Worm (Caenorhabditis elegans) whole organism, mixed stage, embryonic: ENCODE measurements around the gene Y54G2A.15.

Experiments
- M03D4.4 ChIP-seq: sonication (generic microtip); optimal IDR thresholded peaks from 2 replicates; lab custom pipeline; 2017; ENCODE audit warnings: mild to moderate bottlenecking, missing genetic modification characterization, missing compliant biosample characterization
- blmp-1 ChIP-seq: fragments of 150-350 bp; optimal IDR thresholded peaks from 2 replicates; lab custom pipeline; 2014; ENCODE audit warnings: missing biosample characterization, missing genetic modification characterization
- ceh-39 ChIP-seq: fragments of 150-350 bp; optimal IDR thresholded peaks from 2 replicates; lab custom pipeline; 2014; ENCODE audit warnings: missing biosample characterization, missing genetic modification characterization
- ceh-43 ChIP-seq: fragments of 200-800 bp; sonication (Bioruptor generic); optimal IDR thresholded peaks from 2 replicates; lab custom pipeline; 2018; ENCODE audit warnings: mild to moderate bottlenecking, missing genetic modification characterization, moderate library complexity, missing compliant biosample characterization
- ceh-83 ChIP-seq: fragments of 200-800 bp; sonication (Bioruptor generic); optimal IDR thresholded peaks from 2 replicates; lab custom pipeline; 2018; ENCODE audit warnings: mild to moderate bottlenecking, missing genetic modification characterization, missing compliant biosample characterization
- ces-1 ChIP-seq: fragments of 150-350 bp; optimal IDR thresholded peaks from 2 replicates; lab custom pipeline; 2014; ENCODE audit warnings: missing biosample characterization, missing genetic modification reagents, missing genetic modification characterization
- cnd-1 ChIP-seq: fragments of 200-800 bp; sonication (Bioruptor generic); optimal IDR thresholded peaks from 2 replicates; lab custom pipeline; 2018; ENCODE audit warnings: mild to moderate bottlenecking, missing genetic modification characterization, missing compliant biosample characterization
- drap-1 ChIP-seq: fragments of 200-800 bp; sonication (Bioruptor generic); optimal IDR thresholded peaks from 3 replicates; lab custom pipeline; 2018; ENCODE audit warnings: mild to moderate bottlenecking, missing genetic modification characterization, missing compliant biosample characterization
- elt-1 ChIP-seq: sonication (generic microtip); optimal IDR thresholded peaks from 2 replicates; lab custom pipeline; 2017; ENCODE audit warnings: missing genetic modification characterization, mild to moderate bottlenecking, missing compliant biosample characterization, antibody characterized with exemption, moderate library complexity, borderline replicate concordance; ENCODE audit not compliant: insufficient read depth
- flh-1 ChIP-seq: fragments of 200-800 bp; sonication (Bioruptor generic); optimal IDR thresholded peaks from 2 replicates; lab custom pipeline; 2018; ENCODE audit warnings: mild to moderate bottlenecking, missing genetic modification characterization, moderate library complexity, missing compliant biosample characterization
- ham-2 ChIP-seq: fragments of 200-800 bp; sonication (Bioruptor generic); optimal IDR thresholded peaks from 2 replicates; lab custom pipeline; 2018; ENCODE audit warnings: mild to moderate bottlenecking, missing genetic modification characterization, missing compliant biosample characterization
- hlh-1 ChIP-seq: fragments of 150-350 bp; optimal IDR thresholded peaks from 2 replicates; lab custom pipeline; 2014; ENCODE audit warnings: missing biosample characterization, missing genetic modification reagents, missing genetic modification characterization
- lin-13 ChIP-seq: fragments of 150-350 bp; optimal IDR thresholded peaks from 2 replicates; lab custom pipeline; 2014; ENCODE audit warnings: missing biosample characterization, missing genetic modification characterization
- lsy-2 ChIP-seq: fragments of 150-350 bp; optimal IDR thresholded peaks from 2 replicates; lab custom pipeline; 2014; ENCODE audit warnings: missing biosample characterization, missing genetic modification characterization
- mab-5 ChIP-seq: fragments of 150-350 bp; optimal IDR thresholded peaks from 2 replicates; lab custom pipeline; 2014; ENCODE audit warnings: missing biosample characterization, missing genetic modification characterization
- mep-1 ChIP-seq: fragments of 150-350 bp; optimal IDR thresholded peaks from 2 replicates; lab custom pipeline; 2017; ENCODE audit warnings: missing biosample characterization, missing genetic modification reagents, missing genetic modification characterization, inconsistent platforms
- nhr-12 ChIP-seq: fragments of 150-350 bp; optimal IDR thresholded peaks from 2 replicates; lab custom pipeline; 2014; ENCODE audit warnings: missing biosample characterization, missing genetic modification characterization
- nhr-2 ChIP-seq: fragments of 150-350 bp; optimal IDR thresholded peaks from 2 replicates; lab custom pipeline; 2014; ENCODE audit warnings: missing biosample characterization, missing genetic modification characterization
- nhr-237 ChIP-seq: fragments of 150-350 bp; optimal IDR thresholded peaks from 2 replicates; lab custom pipeline; 2014; ENCODE audit warnings: missing biosample characterization, missing genetic modification characterization
- nhr-28 ChIP-seq: fragments of 150-350 bp; optimal IDR thresholded peaks from 2 replicates; lab custom pipeline; 2014; ENCODE audit warnings: missing biosample characterization, missing genetic modification characterization
- nhr-76 ChIP-seq: sonication (generic microtip); optimal IDR thresholded peaks from 2 replicates; lab custom pipeline; 2017; ENCODE audit warnings: missing biosample characterization, missing genetic modification characterization
- pha-4 ChIP-seq: fragments of 150-350 bp; optimal IDR thresholded peaks from 2 replicates; lab custom pipeline; 2018; ENCODE audit warnings: missing biosample characterization, missing genetic modification reagents, missing genetic modification characterization
- sem-2 ChIP-seq: fragments of 200-800 bp; sonication (Bioruptor generic); optimal IDR thresholded peaks from 2 replicates; lab custom pipeline; 2018; ENCODE audit warnings: mild to moderate bottlenecking, missing genetic modification characterization, missing compliant biosample characterization
- sptf-1 ChIP-seq: sonication (generic microtip); optimal IDR thresholded peaks from 2 replicates; lab custom pipeline; 2017; ENCODE audit warnings: mild to moderate bottlenecking, missing genetic modification characterization, moderate library complexity, missing compliant biosample characterization
- tbx-8 ChIP-seq: fragments of 200-800 bp; sonication (Bioruptor generic); optimal IDR thresholded peaks from 2 replicates; lab custom pipeline; 2018; ENCODE audit warnings: mild to moderate bottlenecking, missing genetic modification characterization, moderate library complexity, missing compliant biosample characterization
- unc-120 ChIP-seq: sonication (generic microtip); optimal IDR thresholded peaks from 2 replicates; lab custom pipeline; 2017; ENCODE audit warnings: missing genetic modification characterization, missing compliant biosample characterization; ENCODE audit not compliant: poor library complexity, severe bottlenecking
- unc-39 ChIP-seq: fragments of 150-350 bp; optimal IDR thresholded peaks from 2 replicates; lab custom pipeline; 2014; ENCODE audit warnings: missing biosample characterization, missing genetic modification characterization
- unc-62 ChIP-seq: fragments of 150-350 bp; optimal IDR thresholded peaks from 2 replicates; lab custom pipeline; 2014; ENCODE audit warnings: missing biosample characterization, missing genetic modification reagents, missing genetic modification characterization
- zip-8 ChIP-seq: fragments of 150-350 bp; optimal IDR thresholded peaks from 2 replicates; lab custom pipeline; 2014; ENCODE audit warnings: missing biosample characterization, missing genetic modification characterization
- ztf-11 ChIP-seq: fragments of 150-350 bp; optimal IDR thresholded peaks from 2 replicates; lab custom pipeline; 2014; ENCODE audit warnings: missing biosample characterization, missing genetic modification characterization

The Y54G2A.15 gene

ce11 chrIV:2850586-2850985 is 6.8 kb upstream of the Y54G2A.15 start, which contains the start of gene clec-85:
clec-85 (plus strand) TSS chrIV:2850886.
- TF ChIP-seq unc-39 (tag; lab: Kevin White, UChicago) = no peak
- TF ChIP-seq nhr-28 (tag; lab: Kevin White, UChicago) = no peak
- TF ChIP-seq elt-1 (tag; lab: Kevin White, UChicago) = no peak
- TF ChIP-seq tbx-8 = no peak
- no peak for TF ChIP-seq mab-5

DNA sequence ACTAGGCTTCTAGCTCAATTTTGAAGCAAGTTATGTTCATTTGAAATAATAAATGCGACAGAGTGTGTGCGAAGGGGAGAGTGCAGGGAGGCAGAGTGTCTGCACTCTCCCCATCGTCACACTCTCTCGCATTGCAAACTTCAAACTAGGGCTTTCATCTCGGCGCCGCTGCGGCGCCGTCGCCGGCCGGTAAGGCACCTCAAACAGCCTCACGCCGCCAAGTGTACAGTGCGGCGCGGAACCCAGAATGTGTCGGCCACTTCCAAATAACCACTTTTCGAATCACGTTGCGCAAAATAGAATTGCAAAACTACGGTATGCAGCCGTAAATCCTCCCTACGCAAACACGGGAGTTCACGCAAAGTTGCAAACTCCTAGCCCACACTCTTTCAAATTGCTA is 5.5 kb upstream of the Y54G2A.15 start:
- TF ChIP-seq nhr-237 (tag; lab: Kevin White, UChicago) (no peak), nhr-76 (tag; lab: Kevin White, UChicago) (no peak), drap-1 (GFP tag; lab: Kevin White, UChicago) (no peak)
- TF ChIP-seq, all 35 proteins: peak for 0

- no peak for TF ChIP-seq flh-1
- peak; percentile 33 for TF ChIP-seq pha-4 (tag; lab: Kevin White, UChicago)
Measured at ce11 chrIV:2846264-2846663, 2.5 kb upstream of the Y54G2A.15 start, which contains the start of gene Y54G2A.40. Y54G2A.40 (plus strand) TSS chrIV:2846476.

DNA sequence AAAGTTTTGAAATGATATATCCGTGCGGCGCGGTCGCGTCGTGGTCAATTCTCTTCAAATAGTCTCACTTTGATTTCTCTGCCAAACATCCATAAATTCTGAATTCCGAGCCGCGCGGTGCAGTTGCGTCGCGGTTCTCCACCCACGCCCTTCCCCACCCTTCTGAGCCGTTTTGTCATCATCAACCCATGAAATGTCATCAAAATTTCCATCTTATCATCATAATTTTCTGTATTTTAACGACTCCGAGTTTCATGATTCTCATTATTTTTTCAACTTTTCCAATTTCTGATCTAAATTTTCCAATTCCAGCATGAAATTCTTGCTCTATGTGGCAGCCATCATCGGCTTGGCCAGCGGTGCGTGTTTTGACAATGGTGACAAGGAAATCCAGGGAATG is 1.6 kb downstream of the Y54G2A.15 start, which contains the start of gene clec-84:
clec-84 (plus strand) TSS at position 301 of the 400 bp plus-strand sequence.
- no peak for TF ChIP-seq nhr-2 (tag; lab: Kevin White, UChicago)
- no peak for TF ChIP-seq ceh-39 (tag; lab: Kevin White, UChicago)
- no peak for TF ChIP-seq hlh-1 (tag; lab: Kevin White, UChicago)
- TF ChIP-seq unc-62 (GFP tag; lab: Kevin White, UChicago) = no peak
- TF ChIP-seq tbx-8 = no peak
- no peak for TF ChIP-seq ces-1
- no peak for TF ChIP-seq drap-1 (GFP tag; lab: Kevin White, UChicago)
- TF ChIP-seq M03D4.4 (tag; lab: Kevin White, UChicago) = no peak
- TF ChIP-seq mep-1 (tag; lab: Kevin White, UChicago) = no peak
- no peak for TF ChIP-seq blmp-1 (tag; lab: Kevin White, UChicago)
- TF ChIP-seq elt-1 (tag; lab: Kevin White, UChicago) = no peak
- TF ChIP-seq ceh-83 (GFP tag; lab: Kevin White, UChicago) = no peak
- no peak for TF ChIP-seq pha-4 (tag; lab: Kevin White, UChicago)
- no peak for TF ChIP-seq lin-13 (tag; lab: Kevin White, UChicago)
- TF ChIP-seq sptf-1 (tag; lab: Kevin White, UChicago) = no peak
- TF ChIP-seq sem-2 = no peak
- no peak for TF ChIP-seq ham-2 (GFP tag; lab: Kevin White, UChicago)
- TF ChIP-seq nhr-28 (tag; lab: Kevin White, UChicago) = no peak
- no peak for TF ChIP-seq lsy-2 (tag; lab: Kevin White, UChicago)

DNA sequence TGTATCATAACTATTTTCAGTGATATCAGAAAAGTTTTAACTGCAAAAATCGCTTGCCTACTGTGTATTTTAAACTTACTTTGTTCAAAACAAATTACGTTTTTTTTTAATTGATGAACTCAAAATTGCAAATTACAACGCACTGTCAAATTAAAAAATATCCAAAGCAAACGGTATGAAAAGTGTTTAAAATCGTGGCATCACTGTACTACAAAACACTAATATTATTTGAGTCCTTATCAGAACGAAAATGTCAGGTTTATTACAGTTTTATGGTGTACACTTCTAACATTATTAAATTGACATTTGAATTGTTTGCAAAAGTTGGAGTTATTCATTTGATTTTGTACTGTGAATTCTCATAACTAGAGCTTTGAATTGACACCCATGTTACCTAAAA is 2.5 kb downstream of the Y54G2A.15 start, which contains the start of gene clec-83:
clec-83 (minus strand) TSS at position 213 of the 400 bp plus-strand sequence.
- TF ChIP-seq tbx-8 (no peak), unc-39 (tag; lab: Kevin White, UChicago) (no peak), lsy-2 (tag; lab: Kevin White, UChicago) (no peak), ceh-43 (GFP tag; lab: Kevin White, UChicago) (no peak), ceh-83 (GFP tag; lab: Kevin White, UChicago) (no peak), ztf-11 (tag; lab: Kevin White, UChicago) (no peak), nhr-12 (tag; lab: Kevin White, UChicago) (no peak), mab-5 (no peak), unc-120 (tag; lab: Kevin White, UChicago) (no peak), ces-1 (no peak), nhr-2 (tag; lab: Kevin White, UChicago) (no peak), zip-8 (tag; lab: Kevin White, UChicago) (no peak), sptf-1 (tag; lab: Kevin White, UChicago) (no peak), pha-4 (tag; lab: Kevin White, UChicago) (no peak), drap-1 (GFP tag; lab: Kevin White, UChicago) (no peak), cnd-1 (tag; lab: Kevin White, UChicago) (no peak), flh-1 (no peak), M03D4.4 (tag; lab: Kevin White, UChicago) (no peak), nhr-28 (tag; lab: Kevin White, UChicago) (no peak)
